Worm (Caenorhabditis elegans): Measurements from ENCODE around the gene gst-42.

- TF ChIP-seq sdz-38 (tag; optimal IDR thresholded peaks at IDR 0.05) (no peak), pha-4 (tag; optimal IDR thresholded peaks at IDR 0.05) (no peak), ztf-28 (GFP tag; IDR thresholded peaks at IDR 0.05) (no peak), F37B4.10 (GFP tag; IDR thresholded peaks at IDR 0.05) (no peak), zim-3 (tag; optimal IDR thresholded peaks at IDR 0.05) (no peak), Y79H2A.3 (GFP tag; conservative IDR thresholded peaks at IDR 0.05) (no peak)
Observed at ce11 chrX:11766432-11766831, 38.7 kb upstream of the gst-42 start.

Measured in whole organism, young adult.